Fruit fly (Drosophila melanogaster) whole organism, embryonic: ENCODE results near the gene Pex11c.

Source experiments
- CG1024 ChIP-seq: fragments of 200-800 bp; sonication (Bioruptor generic); IDR thresholded peaks from 2 replicates; pipeline ENCODE4 v1.3.6; 2022; ENCODE audit warnings: missing biosample characterization, missing genetic modification characterization
- CG11696 ChIP-seq: fragments of 200-800 bp; sonication (Bioruptor generic); IDR thresholded peaks from 2 replicates; pipeline ENCODE4 v1.3.6; 2022; ENCODE audit warnings: missing biosample characterization, missing genetic modification characterization
- CG12219 ChIP-seq: fragments of 200-800 bp; sonication (Bioruptor generic); optimal IDR thresholded peaks from 3 replicates; lab custom pipeline; 2018; ENCODE audit warnings: missing biosample characterization, mild to moderate bottlenecking, missing genetic modification characterization
- CG13296 ChIP-seq: fragments of 200-800 bp; sonication (Bioruptor generic); optimal IDR thresholded peaks from 3 replicates; lab custom pipeline; 2018; ENCODE audit warnings: missing biosample characterization, mild to moderate bottlenecking, missing genetic modification characterization
- CG13775 ChIP-seq: fragments of 200-800 bp; sonication (Bioruptor generic); optimal IDR thresholded peaks from 3 replicates; lab custom pipeline; 2017; ENCODE audit warnings: missing biosample characterization, mild to moderate bottlenecking, missing genetic modification characterization
- CG14710 ChIP-seq: fragments of 200-800 bp; sonication (Bioruptor generic); optimal IDR thresholded peaks from 3 replicates; lab custom pipeline; 2019; ENCODE audit warnings: missing biosample characterization, mild to moderate bottlenecking, missing genetic modification characterization, moderate library complexity
- CG15073 ChIP-seq: fragments of 200-800 bp; sonication (Bioruptor generic); optimal IDR thresholded peaks from 2 replicates; lab custom pipeline; 2016; ENCODE audit warnings: missing biosample characterization, missing genetic modification characterization
- CG1529 ChIP-seq: fragments of 200-800 bp; sonication (Bioruptor generic); optimal IDR thresholded peaks from 3 replicates; lab custom pipeline; 2018; ENCODE audit warnings: missing biosample characterization, missing genetic modification characterization
- CG15601 ChIP-seq: fragments of 200-800 bp; sonication (Bioruptor generic); optimal IDR thresholded peaks from 3 replicates; lab custom pipeline; 2019; ENCODE audit warnings: missing biosample characterization, mild to moderate bottlenecking, missing genetic modification characterization, moderate library complexity
- CG15696 ChIP-seq: fragments of 200-800 bp; sonication (Bioruptor generic); optimal IDR thresholded peaks from 2 replicates; lab custom pipeline; 2019; ENCODE audit warnings: missing biosample characterization, mild to moderate bottlenecking, missing genetic modification characterization, moderate library complexity
- CG16813 ChIP-seq: fragments of 200-800 bp; sonication (Bioruptor generic); IDR thresholded peaks from 3 replicates; pipeline ENCODE4 v1.3.6; 2022; ENCODE audit warnings: missing biosample characterization, missing genetic modification characterization; ENCODE audit not compliant: partially characterized antibody
- CG17359 ChIP-seq: fragments of 200-800 bp; sonication (Bioruptor generic); optimal IDR thresholded peaks from 3 replicates; lab custom pipeline; 2018; ENCODE audit warnings: missing biosample characterization, mild to moderate bottlenecking, missing genetic modification characterization, moderate library complexity
- CG17361 ChIP-seq: fragments of 200-800 bp; sonication (Bioruptor generic); IDR thresholded peaks from 3 replicates; pipeline ENCODE4 v1.3.6; 2022; ENCODE audit warnings: missing biosample characterization, missing genetic modification characterization
- CG17568 ChIP-seq: fragments of 200-800 bp; sonication (Bioruptor generic); optimal IDR thresholded peaks from 2 replicates; lab custom pipeline; 2018; ENCODE audit warnings: missing biosample characterization, mild to moderate bottlenecking, missing genetic modification characterization, moderate library complexity
- CG1832 ChIP-seq: fragments of 200-800 bp; sonication (Bioruptor generic); optimal IDR thresholded peaks from 2 replicates; lab custom pipeline; 2017; ENCODE audit warnings: missing biosample characterization, mild to moderate bottlenecking, missing genetic modification characterization, inconsistent platforms
- CG2116 ChIP-seq: fragments of 200-800 bp; sonication (Bioruptor generic); optimal IDR thresholded peaks from 3 replicates; lab custom pipeline; 2018; ENCODE audit warnings: missing biosample characterization, mild to moderate bottlenecking, missing genetic modification characterization
- CG2120 ChIP-seq: fragments of 200-800 bp; sonication (Bioruptor generic); optimal IDR thresholded peaks from 3 replicates; lab custom pipeline; 2016; ENCODE audit warnings: missing biosample characterization, missing genetic modification characterization
- CG31441 ChIP-seq: fragments of 200-800 bp; sonication (Bioruptor generic); IDR thresholded peaks from 2 replicates; pipeline ENCODE4 v1.3.6; 2022; ENCODE audit warnings: missing biosample characterization, missing genetic modification characterization
- CG6854 ChIP-seq: fragments of 200-800 bp; sonication (Bioruptor generic); optimal IDR thresholded peaks from 3 replicates; lab custom pipeline; 2017; ENCODE audit warnings: missing biosample characterization, mild to moderate bottlenecking, missing genetic modification characterization
- CG7745 ChIP-seq: fragments of 200-800 bp; sonication (Bioruptor generic); optimal IDR thresholded peaks from 2 replicates; lab custom pipeline; 2018; ENCODE audit warnings: missing biosample characterization, mild to moderate bottlenecking, missing genetic modification characterization, moderate library complexity
- CG8089 ChIP-seq: fragments of 200-800 bp; sonication (Bioruptor generic); optimal IDR thresholded peaks from 3 replicates; lab custom pipeline; 2016; ENCODE audit warnings: missing biosample characterization, missing genetic modification characterization
- CG8290 ChIP-seq, 3 experiments: fragments of 200-800 bp; sonication (Bioruptor generic); optimal IDR thresholded peaks; 2 replicates each; lab custom pipeline; 2016 to 2019; ENCODE audit warnings: missing biosample characterization in 3 of 3, missing genetic modification characterization in 3 of 3, mild to moderate bottlenecking in 2 of 3, moderate library complexity in 1 of 3
- CG9932 ChIP-seq: fragments of 200-800 bp; sonication (Bioruptor generic); IDR thresholded peaks from 2 replicates; pipeline ENCODE4 v1.3.6; 2022; ENCODE audit warnings: missing biosample characterization, missing genetic modification characterization
- Deaf1 ChIP-seq: fragments of 200-800 bp; optimal IDR thresholded peaks from 3 replicates; lab custom pipeline; 2019; ENCODE audit warnings: missing biosample characterization, mild to moderate bottlenecking, missing genetic modification characterization, moderate library complexity
- Dll ChIP-seq: fragments of 200-800 bp; sonication (Bioruptor generic); IDR thresholded peaks from 4 replicates; pipeline ENCODE4 v1.3.6; 2022; ENCODE audit warnings: missing biosample characterization, missing genetic modification characterization; ENCODE audit not compliant: partially characterized antibody
- Hr3 ChIP-seq: fragments of 200-800 bp; sonication (Bioruptor generic); optimal IDR thresholded peaks from 3 replicates; lab custom pipeline; 2016; ENCODE audit warnings: missing biosample characterization, missing genetic modification characterization
- Hr51 ChIP-seq, 2 experiments: fragments of 200-800 bp; sonication (Bioruptor generic); optimal IDR thresholded peaks; 2 replicates in 1 of 2; 3 replicates in 1 of 2; lab custom pipeline; 2016 to 2018; ENCODE audit warnings: missing biosample characterization in 2 of 2, missing genetic modification characterization in 2 of 2, mild to moderate bottlenecking in 1 of 2, moderate library complexity in 1 of 2
- Lhr ChIP-seq: fragments of 200-800 bp; sonication (Bioruptor generic); optimal IDR thresholded peaks from 3 replicates; lab custom pipeline; 2017; ENCODE audit warnings: mild to moderate bottlenecking, missing biosample characterization, missing genetic modification reagents, missing genetic modification characterization
- Myb ChIP-seq: fragments of 200-800 bp; sonication (Bioruptor generic); optimal IDR thresholded peaks from 2 replicates; lab custom pipeline; 2016; ENCODE audit warnings: missing biosample characterization, missing genetic modification characterization
- NC2β ChIP-seq: fragments of 200-800 bp; sonication (Bioruptor generic); optimal IDR thresholded peaks from 2 replicates; lab custom pipeline; 2016; ENCODE audit warnings: missing biosample characterization, missing genetic modification characterization
- Sry-δ ChIP-seq: fragments of 200-800 bp; sonication (Bioruptor generic); optimal IDR thresholded peaks from 2 replicates; lab custom pipeline; 2016; ENCODE audit warnings: missing biosample characterization, missing genetic modification characterization
- bbx ChIP-seq: fragments of 200-800 bp; sonication (Bioruptor generic); IDR thresholded peaks from 2 replicates; pipeline ENCODE4 v1.3.6; 2022; ENCODE audit warnings: missing biosample characterization, missing genetic modification characterization; ENCODE audit not compliant: partially characterized antibody
- cad ChIP-seq: fragments of >200 bp; optimal IDR thresholded peaks from 2 replicates; lab custom pipeline; 2017; ENCODE audit warnings: missing biosample characterization, missing genetic modification characterization
- cato ChIP-seq: fragments of 200-800 bp; sonication (Bioruptor generic); optimal IDR thresholded peaks from 2 replicates; lab custom pipeline; 2016; ENCODE audit warnings: missing biosample characterization, missing genetic modification characterization, borderline replicate concordance
- croc ChIP-seq: fragments of 200-800 bp; sonication (Bioruptor generic); conservative IDR thresholded peaks from 3 replicates; pipeline ENCODE4 v1.3.6; 2022; ENCODE audit warnings: missing biosample characterization, missing genetic modification characterization
- dpn ChIP-seq, 2 experiments: fragments of 200-800 bp; sonication (Bioruptor generic); optimal IDR thresholded peaks; 3 replicates each; lab custom pipeline; 2016; ENCODE audit warnings: missing biosample characterization in 2 of 2, missing genetic modification characterization in 2 of 2
- fd3F ChIP-seq: fragments of 200-800 bp; sonication (Bioruptor generic); optimal IDR thresholded peaks from 2 replicates; lab custom pipeline; 2018; ENCODE audit warnings: missing biosample characterization, mild to moderate bottlenecking, missing genetic modification characterization, moderate library complexity
- fd96Cb ChIP-seq: fragments of 200-800 bp; sonication (Bioruptor generic); optimal IDR thresholded peaks from 2 replicates; lab custom pipeline; 2018; ENCODE audit warnings: missing biosample characterization, mild to moderate bottlenecking, missing genetic modification characterization, moderate library complexity
- gt ChIP-seq: fragments of 200-800 bp; sonication (Bioruptor generic); IDR thresholded peaks from 2 replicates; pipeline ENCODE4 v1.3.6; 2022; ENCODE audit warnings: missing biosample characterization, missing genetic modification characterization
- ham ChIP-seq: fragments of 200-800 bp; sonication (Bioruptor generic); IDR thresholded peaks from 2 replicates; pipeline ENCODE4 v1.3.6; 2022; ENCODE audit warnings: missing biosample characterization, missing genetic modification characterization
- insv ChIP-seq, 2 experiments: fragments of 200-800 bp; sonication (Bioruptor generic); optimal IDR thresholded peaks; 3 replicates each; lab custom pipeline; 2016 to 2018; ENCODE audit warnings: missing biosample characterization in 2 of 2, missing genetic modification characterization in 2 of 2
- jigr1 ChIP-seq: fragments of 200-800 bp; sonication (Bioruptor generic); IDR thresholded peaks from 3 replicates; pipeline ENCODE4 v1.3.6; 2022; ENCODE audit warnings: missing biosample characterization, missing genetic modification characterization
- kni ChIP-seq: fragments of 200-800 bp; sonication (Bioruptor generic); optimal IDR thresholded peaks from 3 replicates; lab custom pipeline; 2017; ENCODE audit warnings: mild to moderate bottlenecking, missing biosample characterization, missing genetic modification reagents, missing genetic modification characterization
- maf-S ChIP-seq: fragments of 200-800 bp; sonication (Bioruptor generic); optimal IDR thresholded peaks from 2 replicates; lab custom pipeline; 2016; ENCODE audit warnings: missing biosample characterization, missing genetic modification characterization
- pita ChIP-seq: fragments of 200-800 bp; sonication (Bioruptor generic); optimal IDR thresholded peaks from 2 replicates; lab custom pipeline; 2017; ENCODE audit warnings: missing biosample characterization, mild to moderate bottlenecking, missing genetic modification characterization
- sens-2 ChIP-seq: fragments of 200-800 bp; sonication (Bioruptor generic); IDR thresholded peaks from 2 replicates; pipeline ENCODE4 v1.3.6; 2022; ENCODE audit warnings: missing biosample characterization, missing genetic modification characterization
- stwl ChIP-seq: fragments of 200-800 bp; sonication (Bioruptor generic); optimal IDR thresholded peaks from 3 replicates; lab custom pipeline; 2018; ENCODE audit warnings: missing biosample characterization, mild to moderate bottlenecking, missing genetic modification characterization, moderate library complexity
- tup ChIP-seq: fragments of 200-800 bp; sonication (Bioruptor generic); optimal IDR thresholded peaks from 2 replicates; lab custom pipeline; 2016; ENCODE audit warnings: missing biosample characterization, mild to moderate bottlenecking, missing genetic modification characterization, moderate library complexity
- zfh1 ChIP-seq: fragments of 200-800 bp; sonication (Bioruptor generic); IDR thresholded peaks from 3 replicates; pipeline ENCODE4 v1.3.6; 2022; ENCODE audit warnings: missing biosample characterization, missing genetic modification characterization

The Pex11c gene

DNA sequence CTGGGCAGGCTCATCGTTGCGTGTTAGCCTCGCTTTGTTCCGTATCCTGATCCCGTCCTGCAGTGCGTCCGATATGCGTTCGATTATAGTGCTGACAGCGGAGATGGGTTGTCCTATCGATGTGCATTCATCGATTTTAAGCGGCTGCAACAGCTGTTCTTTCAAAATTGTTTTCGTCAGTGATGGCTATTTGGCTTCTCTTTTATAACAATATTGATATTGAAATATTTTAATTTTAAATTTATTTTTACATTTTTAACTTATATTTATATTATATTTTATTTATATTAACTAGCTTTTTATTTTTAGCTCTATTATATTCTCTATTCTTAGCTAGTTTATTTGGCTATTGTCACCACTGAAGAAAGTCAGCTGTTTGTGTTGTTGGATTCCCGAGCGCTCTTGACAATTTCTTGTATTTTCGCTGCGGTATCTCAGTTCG lies at the start of gene Pex11c, which contains the start of gene wda (continued):
- peak in 1 of 2 experiments; percentile 52 for TF ChIP-seq insv (GFP tag; optimal IDR thresholded peaks at IDR 0.05; lab: Kevin White, UChicago)
- no peak for TF ChIP-seq kni (GFP tag; lab: Kevin White, UChicago)
- TF ChIP-seq bbx = peak; percentile 73
- TF ChIP-seq CG1024 = peak; percentile 43; the same call in 1 of the 2 replicates
- peak; percentile 68 for TF ChIP-seq Deaf1 (tag; lab: Kevin White, UChicago)
- peak; percentile 88 for TF ChIP-seq fd3F (GFP tag; lab: Kevin White, UChicago)
- no peak for TF ChIP-seq CG12219 (GFP tag; lab: Kevin White, UChicago)
- peak; percentile 38 for TF ChIP-seq CG17568 (GFP tag; lab: Kevin White, UChicago)
- peak; percentile 78 for TF ChIP-seq CG2120 (GFP tag; lab: Kevin White, UChicago)
- peak; percentile 56 to 92 for TF ChIP-seq Hr51 (GFP tag; optimal IDR thresholded peaks at IDR 0.05; lab: Kevin White, UChicago)
- TF ChIP-seq CG9932 (GFP tag; lab: Robert Waterston, UW) = no peak; the same call in none of the 2 replicates
- TF ChIP-seq CG15073 (GFP tag; lab: Kevin White, UChicago) = peak; percentile 38
- TF ChIP-seq tup (GFP tag; lab: Kevin White, UChicago) = peak; percentile 72
- TF ChIP-seq croc = peak; percentile 88
- no peak for TF ChIP-seq ham (GFP tag; lab: Robert Waterston, UW)
- peak; percentile 72 for TF ChIP-seq CG1529 (GFP tag; lab: Kevin White, UChicago)
- TF ChIP-seq CG17361 (GFP tag; lab: Robert Waterston, UW) = peak; percentile 95
- peak; percentile 19 for TF ChIP-seq NC2β (GFP tag; lab: Kevin White, UChicago)
- peak; percentile 81 for TF ChIP-seq CG15696
- TF ChIP-seq CG8089 (GFP tag; lab: Kevin White, UChicago) = no peak
- TF ChIP-seq CG13296 = peak; percentile 68
- peak; percentile 83 for TF ChIP-seq CG17359
- peak; percentile 87 for TF ChIP-seq CG14710 (tag; lab: Kevin White, UChicago)
- TF ChIP-seq maf-S (GFP tag; lab: Kevin White, UChicago) = no peak
- TF ChIP-seq sens-2 = peak; percentile 50; the same call in 1 of the 2 replicates
- TF ChIP-seq CG1832 (GFP tag; lab: Kevin White, UChicago) = no peak
- TF ChIP-seq stwl (tag; lab: Kevin White, UChicago) = peak; percentile 60
- TF ChIP-seq CG7745 = peak; percentile 2
- TF ChIP-seq Lhr = peak; percentile 35
- TF ChIP-seq Sry-δ (GFP tag; lab: Kevin White, UChicago) = peak; percentile 71
- TF ChIP-seq fd96Cb (tag; lab: Kevin White, UChicago) = peak; percentile 79
- peak; percentile 77 for TF ChIP-seq cato (GFP tag; lab: Kevin White, UChicago)
- peak; percentile 72 for TF ChIP-seq CG11696 (GFP tag; lab: Robert Waterston, UW)
- peak; percentile 93 for TF ChIP-seq CG13775 (GFP tag; lab: Kevin White, UChicago)
- TF ChIP-seq cad (GFP tag; lab: Kevin White, UChicago) = no peak
- TF ChIP-seq pita = no peak
- TF ChIP-seq Dll (GFP tag; lab: Robert Waterston, UW) = peak; percentile 79
- peak in 1 of 2 experiments; percentile 87 for TF ChIP-seq dpn (GFP tag; optimal IDR thresholded peaks at IDR 0.05; lab: Kevin White, UChicago)
- peak; percentile 80 for TF ChIP-seq gt (GFP tag; lab: Robert Waterston, UW)
- TF ChIP-seq jigr1 = peak; percentile 53; the same call in 1 of the 3 replicates
- peak; percentile 88 for TF ChIP-seq zfh1 (GFP tag; lab: Robert Waterston, UW)
- no peak for TF ChIP-seq Myb (GFP tag; lab: Kevin White, UChicago)
- peak; percentile 87 for TF ChIP-seq CG2116 (GFP tag; lab: Kevin White, UChicago)
- TF ChIP-seq CG8290 (GFP tag; optimal IDR thresholded peaks at IDR 0.05; lab: Kevin White, UChicago) = peak; percentile 30
- no peak for TF ChIP-seq CG8290 (tag; optimal IDR thresholded peaks at IDR 0.05; lab: Kevin White, UChicago)
- TF ChIP-seq CG16813 (GFP tag; lab: Robert Waterston, UW) = peak; percentile 69
- peak; percentile 89 for TF ChIP-seq CG15601 (tag; lab: Kevin White, UChicago)
- TF ChIP-seq Hr3 (GFP tag; lab: Kevin White, UChicago) = peak; percentile 91
- TF ChIP-seq CG6854 = peak; percentile 53
- TF ChIP-seq CG31441 (GFP tag; lab: Robert Waterston, UW) = peak; percentile 95
